Fruit fly (Drosophila melanogaster): ENCODE results near the gene tws.
A peak's percentile ranks its signal among the peaks of the same experiment; 100 is the strongest.

DNA sequence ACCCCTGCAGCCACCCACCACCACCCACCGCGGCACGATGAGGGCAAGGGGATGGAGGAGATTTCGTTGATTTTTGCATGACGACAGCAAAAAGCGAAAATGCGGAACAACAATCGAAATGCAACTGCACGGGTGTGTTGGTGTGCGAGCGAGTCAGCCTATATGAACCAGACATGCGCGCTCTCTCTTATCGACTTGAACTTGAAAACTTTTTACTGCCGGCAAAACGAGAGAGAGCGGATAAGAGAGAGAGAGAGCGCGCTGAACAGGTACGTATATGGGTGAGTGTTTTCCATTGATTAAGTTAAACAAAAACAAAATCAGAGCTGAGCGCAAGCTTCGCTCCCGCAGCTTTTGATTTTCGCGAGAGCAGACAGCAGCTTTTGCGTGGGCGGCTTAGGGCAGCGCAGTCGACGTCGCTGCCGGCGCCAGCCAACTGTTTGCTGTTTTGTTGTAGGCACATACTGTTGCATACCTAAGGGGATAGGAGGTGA lies 50.4 kb downstream of the tws start:
- TF ChIP-seq vri (GFP tag; optimal IDR thresholded peaks at IDR 0.05) = peak; percentile 82
- no peak for TF ChIP-seq Ets21C (GFP tag; optimal IDR thresholded peaks at IDR 0.05)
- no peak for TF ChIP-seq Hr39 (GFP tag; optimal IDR thresholded peaks at IDR 0.05)

Measured in whole organism, prepupa.